Fruit fly (Drosophila melanogaster) whole organism: ENCODE data around the gene Cyp4ac3.

Source experiments
- CG8478 ChIP-seq: fragments of >200 bp; optimal IDR thresholded peaks from 2 replicates; lab custom pipeline; 2018; ENCODE audit warnings: inconsistent platforms
- pan ChIP-seq: fragments of >200 bp; optimal IDR thresholded peaks from 2 replicates; lab custom pipeline; 2017
- psq ChIP-seq: fragments of >200 bp; optimal IDR thresholded peaks from 2 replicates; lab custom pipeline; 2017

- TF ChIP-seq pan (lab: Kevin White, UChicago) (no peak), CG8478 (lab: Kevin White, UChicago) (no peak), psq (no peak)
These were observed 32.0 kb downstream of the Cyp4ac3 start for dm6 chr2L:5300237-5300668.
